Worm (Caenorhabditis elegans): ENCODE data around the gene ppm-1.G.

ppm-1.G gene

ce11 chrIII:819313-819712 is 35.8 kb downstream of the ppm-1.G start:
- peak; percentile 80 for TF ChIP-seq snpc-4 (tag; optimal IDR thresholded peaks at IDR 0.05)
- no peak for TF ChIP-seq nhr-85 (tag)
- peak; percentile 8 for TF ChIP-seq sox-4 (tag; optimal IDR thresholded peaks at IDR 0.05)

ce11 chrIII:822546-823272 is 39.2 kb downstream of the ppm-1.G start, which contains the start of gene clec-149:
Gene clec-149 (plus strand): TSS chrIII:823222.
- peak; percentile 12 for TF ChIP-seq snu-23 (GFP tag; optimal IDR thresholded peaks at IDR 0.05)
- peak; percentile 68 for TF ChIP-seq rnt-1 (tag; optimal IDR thresholded peaks at IDR 0.05)
- TF ChIP-seq lin-14 (GFP tag; optimal IDR thresholded peaks at IDR 0.05), result peak; percentile 43
- peak; percentile 29 for TF ChIP-seq nhr-71 (tag; optimal IDR thresholded peaks at IDR 0.05)
- no peak for TF ChIP-seq lir-3 (tag; optimal IDR thresholded peaks at IDR 0.05; ENCODE audit: poor library complexity)
- no peak for TF ChIP-seq zip-4 (GFP tag; optimal IDR thresholded peaks at IDR 0.05)
- peak in 1 of 2 experiments; percentile 35 for TF ChIP-seq lsy-2 (tag; optimal IDR thresholded peaks at IDR 0.05)
- peak; percentile 29 for TF ChIP-seq dsc-1 (tag; optimal IDR thresholded peaks at IDR 0.05)
- peak; percentile 18 for TF ChIP-seq unc-130 (tag; optimal IDR thresholded peaks at IDR 0.05)

ce11 chrIII:825256-825655 is 41.8 kb downstream of the ppm-1.G start:
- TF ChIP-seq blmp-1 (tag; optimal IDR thresholded peaks at IDR 0.05) (peak; percentile 28), mab-9 (GFP tag; IDR thresholded peaks at IDR 0.05) (no peak)

DNA sequence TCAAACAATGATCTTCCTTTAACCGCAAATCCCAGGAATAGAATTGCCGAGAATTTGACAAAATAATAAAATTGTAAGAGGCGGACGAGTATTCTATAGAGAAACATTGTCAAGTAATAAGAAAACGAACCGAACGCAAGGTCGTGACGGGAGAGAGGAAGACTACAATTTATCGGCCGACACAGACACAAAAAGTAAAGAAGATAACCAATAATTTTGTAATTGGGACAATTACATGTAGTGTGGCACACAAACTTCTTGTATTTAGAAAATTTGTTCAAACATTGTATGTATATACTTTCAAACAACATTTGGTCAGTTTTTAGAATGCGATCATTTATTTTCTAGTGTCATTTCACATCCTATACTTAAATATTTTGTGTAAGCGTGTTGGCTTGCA is 48.5 kb downstream of the ppm-1.G start, which contains the start of gene ceeh-1:
TSS of gene ceeh-1 (minus strand) at position 317 of the 400 bp plus-strand sequence.
- TF ChIP-seq zag-1 (tag; optimal IDR thresholded peaks at IDR 0.05), result no peak
- no peak for TF ChIP-seq ama-1 (optimal IDR thresholded peaks at IDR 0.05)
- TF ChIP-seq zip-4 (GFP tag; optimal IDR thresholded peaks at IDR 0.05), result no peak
- TF ChIP-seq ceh-82 (tag; optimal IDR thresholded peaks at IDR 0.05), result no peak
- no peak for TF ChIP-seq ceh-90 (tag; optimal IDR thresholded peaks at IDR 0.05)
- TF ChIP-seq lin-14 (GFP tag; optimal IDR thresholded peaks at IDR 0.05), result peak; percentile 47
- TF ChIP-seq nhr-20 (tag; optimal IDR thresholded peaks at IDR 0.05), result peak; percentile 3
- no peak for TF ChIP-seq lin-35 (GFP tag; optimal IDR thresholded peaks at IDR 0.05)
- TF ChIP-seq lin-39 (tag; optimal IDR thresholded peaks at IDR 0.05), result no peak
- no peak for TF ChIP-seq unc-30 (tag; optimal IDR thresholded peaks at IDR 0.05)
- TF ChIP-seq C16A3.4 (tag; optimal IDR thresholded peaks at IDR 0.05), result no peak
- TF ChIP-seq nhr-84 (tag; optimal IDR thresholded peaks at IDR 0.05), result no peak
- TF ChIP-seq hlh-4 (tag; optimal IDR thresholded peaks at IDR 0.05), result no peak
- TF ChIP-seq nhr-85 (tag), result peak; percentile 45
- TF ChIP-seq lsy-2 (tag; optimal IDR thresholded peaks at IDR 0.05), result peak in 1 of 2 experiments; percentile 13
- TF ChIP-seq Y116A8C.19 (tag; optimal IDR thresholded peaks at IDR 0.05; ENCODE audit: borderline replicate concordance), result no peak
- no peak for TF ChIP-seq unc-98 (GFP tag; IDR thresholded peaks at IDR 0.05)
- TF ChIP-seq elt-3 (tag; optimal IDR thresholded peaks at IDR 0.05), result peak in 1 of 6 experiments; percentile 27
- TF ChIP-seq C04F5.9 (tag; optimal IDR thresholded peaks at IDR 0.05), result no peak

- TF ChIP-seq ztf-4 (tag; optimal IDR thresholded peaks at IDR 0.05) (no peak), F16B12.6 (tag; optimal IDR thresholded peaks at IDR 0.05) (no peak), aly-2 (tag; optimal IDR thresholded peaks at IDR 0.05) (no peak), swsn-7 (tag; optimal IDR thresholded peaks at IDR 0.05) (no peak), lsy-2 (tag; optimal IDR thresholded peaks at IDR 0.05) (peak in 1 of 2 experiments; percentile 9), dsc-1 (tag; optimal IDR thresholded peaks at IDR 0.05) (no peak), lir-3 (tag; optimal IDR thresholded peaks at IDR 0.05; ENCODE audit: poor library complexity) (peak; percentile 7), pax-3 (tag; optimal IDR thresholded peaks at IDR 0.05) (no peak), grh-1 (GFP tag; IDR thresholded peaks at IDR 0.05) (no peak), hlh-4 (tag; optimal IDR thresholded peaks at IDR 0.05) (no peak), ceh-8 (GFP tag; optimal IDR thresholded peaks at IDR 0.05) (no peak), elt-3 (tag; optimal IDR thresholded peaks at IDR 0.05) (peak in 2 of 6 experiments; percentile 54 to 74), pag-3 (tag; optimal IDR thresholded peaks at IDR 0.05; ENCODE audit: borderline replicate concordance, insufficient read depth) (no peak), lin-15B (tag; optimal IDR thresholded peaks at IDR 0.05) (no peak), nhr-85 (tag) (no peak), nhr-20 (tag; optimal IDR thresholded peaks at IDR 0.05) (peak; percentile 72), lin-14 (GFP tag; optimal IDR thresholded peaks at IDR 0.05) (peak; percentile 60), unc-30 (tag; optimal IDR thresholded peaks at IDR 0.05) (no peak), C34B4.2 (tag; optimal IDR thresholded peaks at IDR 0.05) (no peak), nhr-11 (tag; optimal IDR thresholded peaks at IDR 0.05) (no peak), skn-1 (tag; optimal IDR thresholded peaks at IDR 0.05) (no peak), irx-1 (tag; optimal IDR thresholded peaks at IDR 0.05) (no peak), lin-39 (tag; optimal IDR thresholded peaks at IDR 0.05) (no peak), ama-1 (optimal IDR thresholded peaks at IDR 0.05) (no peak)
Measured at ce11 chrIII:832855-833504, 49.5 kb downstream of the ppm-1.G start, which contains the start of gene zip-2. Gene zip-2 (plus strand): TSS chrIII:832982.

Measured in whole organism, L1 larva.